Worm (Caenorhabditis elegans) whole organism, mixed stage, embryonic: ENCODE data around the gene lap-2.

Experiments used
- elt-3 ChIP-seq: fragments of 150-350 bp; optimal IDR thresholded peaks from 2 replicates; lab custom pipeline; 2014; ENCODE audit warnings: missing biosample characterization, missing genetic modification characterization
- nhr-28 ChIP-seq: fragments of 150-350 bp; optimal IDR thresholded peaks from 2 replicates; lab custom pipeline; 2014; ENCODE audit warnings: missing biosample characterization, missing genetic modification characterization
- pha-4 ChIP-seq: fragments of 150-350 bp; optimal IDR thresholded peaks from 2 replicates; lab custom pipeline; 2018; ENCODE audit warnings: missing biosample characterization, missing genetic modification reagents, missing genetic modification characterization
- snpc-4 ChIP-seq: fragments of 150-350 bp; optimal IDR thresholded peaks from 2 replicates; lab custom pipeline; 2014; ENCODE audit warnings: missing biosample characterization, missing genetic modification characterization
- unc-39 ChIP-seq: fragments of 150-350 bp; optimal IDR thresholded peaks from 2 replicates; lab custom pipeline; 2014; ENCODE audit warnings: missing biosample characterization, missing genetic modification characterization
- ztf-11 ChIP-seq: fragments of 150-350 bp; optimal IDR thresholded peaks from 2 replicates; lab custom pipeline; 2014; ENCODE audit warnings: missing biosample characterization, missing genetic modification characterization

- TF ChIP-seq unc-39 (tag; lab: Kevin White, UChicago): no peak
- TF ChIP-seq snpc-4 (tag; lab: Kevin White, UChicago): no peak
- no peak for TF ChIP-seq ztf-11 (tag; lab: Kevin White, UChicago)
- no peak for TF ChIP-seq pha-4 (tag; lab: Kevin White, UChicago)
- no peak for TF ChIP-seq elt-3 (tag; lab: Kevin White, UChicago)
- TF ChIP-seq nhr-28 (tag; lab: Kevin White, UChicago): no peak
Measured at ce11 chrV:13090130-13090770, 46.7 kb downstream of the lap-2 start, which contains the start of gene C34B4.4.
